Worm (Caenorhabditis elegans) whole organism, L3 larva: ENCODE results near the gene K11H12.11.

Source experiments
- ZK546.5 ChIP-seq: sonication (generic microtip); optimal IDR thresholded peaks from 2 replicates; lab custom pipeline; 2017; ENCODE audit warnings: missing biosample characterization, missing genetic modification characterization
- ama-1 ChIP-seq: fragments of 150-350 bp; optimal IDR thresholded peaks from 2 replicates; lab custom pipeline; 2018
- ceh-16 ChIP-seq: sonication (generic microtip); optimal IDR thresholded peaks from 2 replicates; lab custom pipeline; 2017; ENCODE audit warnings: missing biosample characterization, missing genetic modification characterization
- ceh-28 ChIP-seq: fragments of 150-350 bp; optimal IDR thresholded peaks from 2 replicates; lab custom pipeline; 2014; ENCODE audit warnings: missing biosample characterization, missing genetic modification reagents, missing genetic modification characterization
- ceh-9 ChIP-seq: sonication (generic microtip); optimal IDR thresholded peaks from 2 replicates; lab custom pipeline; 2018; ENCODE audit warnings: missing biosample characterization, missing genetic modification characterization
- daf-12 ChIP-seq: fragments of 150-350 bp; optimal IDR thresholded peaks from 2 replicates; lab custom pipeline; 2014; ENCODE audit warnings: missing biosample characterization, missing genetic modification reagents, missing genetic modification characterization
- elt-2 ChIP-seq: sonication (generic microtip); optimal IDR thresholded peaks from 2 replicates; lab custom pipeline; 2016; ENCODE audit warnings: missing genetic modification reagents, mild to moderate bottlenecking, missing genetic modification characterization, missing compliant biosample characterization
- eor-1 ChIP-seq, 2 experiments: fragments of 150-350 bp; optimal IDR thresholded peaks; 2 replicates each; lab custom pipeline; 2014 to 2018; ENCODE audit warnings: missing biosample characterization in 2 of 2, missing genetic modification characterization in 2 of 2
- fkh-10 ChIP-seq: sonication (generic microtip); optimal IDR thresholded peaks from 2 replicates; lab custom pipeline; 2017; ENCODE audit warnings: missing biosample characterization, missing genetic modification reagents, missing genetic modification characterization
- fkh-2 ChIP-seq: fragments of 150-350 bp; optimal IDR thresholded peaks from 2 replicates; lab custom pipeline; 2014; ENCODE audit warnings: missing biosample characterization, missing genetic modification reagents, missing genetic modification characterization
- fos-1 ChIP-seq: fragments of 150-350 bp; optimal IDR thresholded peaks from 2 replicates; lab custom pipeline; 2014; ENCODE audit warnings: missing biosample characterization, missing genetic modification characterization
- hmg-11 ChIP-seq: sonication (generic microtip); optimal IDR thresholded peaks from 2 replicates; lab custom pipeline; 2016; ENCODE audit warnings: missing genetic modification characterization, missing compliant biosample characterization
- lin-15B ChIP-seq: fragments of 150-350 bp; optimal IDR thresholded peaks from 2 replicates; lab custom pipeline; 2014; ENCODE audit warnings: missing biosample characterization, missing genetic modification characterization
- lin-39 ChIP-seq: fragments of 150-350 bp; optimal IDR thresholded peaks from 2 replicates; lab custom pipeline; 2018; ENCODE audit warnings: missing biosample characterization, missing genetic modification reagents, missing genetic modification characterization
- lsy-12 ChIP-seq: sonication (generic microtip); optimal IDR thresholded peaks from 2 replicates; lab custom pipeline; 2016; ENCODE audit warnings: mild to moderate bottlenecking, missing genetic modification characterization, missing compliant biosample characterization
- mdl-1 ChIP-seq: fragments of 150-350 bp; optimal IDR thresholded peaks from 2 replicates; lab custom pipeline; 2014; ENCODE audit warnings: missing biosample characterization, missing genetic modification characterization
- mml-1 ChIP-seq: fragments of 150-350 bp; sonication (generic microtip); optimal IDR thresholded peaks from 3 replicates; lab custom pipeline; 2014; ENCODE audit warnings: missing biosample characterization, missing genetic modification characterization
- nfya-1 ChIP-seq: sonication (generic microtip); optimal IDR thresholded peaks from 2 replicates; lab custom pipeline; 2017; ENCODE audit warnings: missing genetic modification characterization, mild to moderate bottlenecking, missing compliant biosample characterization, antibody characterized with exemption, moderate library complexity; ENCODE audit not compliant: insufficient read depth
- nhr-23 ChIP-seq: fragments of 150-350 bp; optimal IDR thresholded peaks from 2 replicates; lab custom pipeline; 2014; ENCODE audit warnings: missing biosample characterization, missing genetic modification reagents, missing genetic modification characterization
- nhr-237 ChIP-seq: fragments of 150-350 bp; optimal IDR thresholded peaks from 2 replicates; lab custom pipeline; 2014; ENCODE audit warnings: missing biosample characterization, missing genetic modification characterization
- nhr-25 ChIP-seq: sonication (generic microtip); optimal IDR thresholded peaks from 2 replicates; lab custom pipeline; 2017; ENCODE audit warnings: missing biosample characterization, missing genetic modification characterization
- nhr-43 ChIP-seq: sonication (generic microtip); optimal IDR thresholded peaks from 2 replicates; lab custom pipeline; 2016; ENCODE audit warnings: mild to moderate bottlenecking, missing genetic modification characterization, missing compliant biosample characterization; ENCODE audit not compliant: poor library complexity, severe bottlenecking
- nhr-67 ChIP-seq: fragments of 150-350 bp; optimal IDR thresholded peaks from 2 replicates; lab custom pipeline; 2014; ENCODE audit warnings: missing biosample characterization, missing genetic modification characterization
- nhr-76 ChIP-seq: fragments of 150-350 bp; sonication (generic microtip); optimal IDR thresholded peaks from 5 replicates; lab custom pipeline; 2014; ENCODE audit warnings: missing biosample characterization, missing genetic modification characterization
- nhr-77 ChIP-seq: fragments of 150-350 bp; optimal IDR thresholded peaks from 2 replicates; lab custom pipeline; 2014; ENCODE audit warnings: missing biosample characterization, missing genetic modification characterization
- pha-4 ChIP-seq: fragments of 150-350 bp; optimal IDR thresholded peaks from 2 replicates; lab custom pipeline; 2014; ENCODE audit warnings: missing biosample characterization, missing genetic modification reagents, missing genetic modification characterization
- pqm-1 ChIP-seq: fragments of 150-350 bp; optimal IDR thresholded peaks from 2 replicates; lab custom pipeline; 2017; ENCODE audit warnings: missing biosample characterization, missing genetic modification characterization, inconsistent platforms
- snpc-4 ChIP-seq: fragments of 150-350 bp; optimal IDR thresholded peaks from 2 replicates; lab custom pipeline; 2014; ENCODE audit warnings: missing biosample characterization, missing genetic modification characterization
- tbx-2 ChIP-seq: sonication (generic microtip); optimal IDR thresholded peaks from 2 replicates; lab custom pipeline; 2016; ENCODE audit warnings: mild to moderate bottlenecking, missing genetic modification characterization, missing compliant biosample characterization
- unc-39 ChIP-seq: sonication (generic microtip); optimal IDR thresholded peaks from 4 replicates; lab custom pipeline; 2017; ENCODE audit warnings: missing biosample characterization, missing genetic modification characterization
- unc-62 ChIP-seq: fragments of 150-350 bp; sonication (generic microtip); optimal IDR thresholded peaks from 4 replicates; lab custom pipeline; 2014; ENCODE audit warnings: missing biosample characterization, missing genetic modification reagents, missing genetic modification characterization
- ztf-11 ChIP-seq: fragments of 150-350 bp; optimal IDR thresholded peaks from 2 replicates; lab custom pipeline; 2014; ENCODE audit warnings: missing biosample characterization, missing genetic modification characterization

The K11H12.11 gene

DNA sequence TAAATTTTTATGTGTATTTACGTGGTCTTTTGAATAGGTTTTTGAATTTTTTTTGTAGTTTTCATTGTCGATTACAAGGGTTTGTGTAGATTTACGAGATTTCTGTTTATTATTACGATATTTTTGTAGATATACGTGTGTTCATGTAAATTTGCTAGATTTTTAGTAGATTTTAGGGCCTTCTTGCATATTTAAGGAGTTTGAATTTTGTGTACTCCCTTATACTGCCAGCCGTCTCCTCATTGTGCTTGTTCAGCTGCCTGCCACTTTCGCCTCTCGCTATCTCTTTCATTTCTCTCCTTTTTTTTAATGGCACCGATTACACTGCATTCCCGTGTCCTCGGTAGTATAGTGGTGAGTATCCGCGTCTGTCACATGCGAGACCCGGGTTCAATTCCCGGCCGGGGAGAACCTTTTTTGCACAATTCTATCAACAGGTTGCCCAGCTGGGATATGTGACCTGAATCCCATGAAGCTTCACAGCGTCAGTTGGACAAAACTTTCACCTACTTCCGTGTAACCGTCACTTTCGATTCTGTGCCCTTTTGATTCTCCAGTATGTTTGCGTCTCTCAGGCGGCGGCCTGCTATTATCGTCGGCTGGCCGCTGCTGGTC, 12.5 kb upstream of the K11H12.11 start (continued):
- TF ChIP-seq mml-1 = no peak
- no peak for TF ChIP-seq lin-39

DNA sequence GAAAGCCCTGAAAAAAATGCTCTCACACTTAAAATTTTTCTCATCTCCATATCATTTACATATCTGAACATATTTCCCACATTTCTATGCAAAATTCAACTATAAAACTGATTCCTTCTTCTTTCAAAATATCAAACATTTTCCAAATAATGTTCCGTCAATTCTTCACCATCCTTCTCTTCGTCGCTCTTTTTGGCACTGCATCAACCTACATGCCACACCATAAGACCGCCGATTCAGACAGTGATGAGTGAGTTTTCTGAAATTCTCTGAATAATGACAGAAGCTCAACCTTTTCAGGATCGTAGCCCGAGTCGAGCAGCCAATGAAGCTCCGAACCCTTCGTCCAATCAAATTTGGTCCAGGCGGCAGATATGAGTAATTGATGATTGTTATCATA, 5.9 kb upstream of the K11H12.11 start, which contains the start of gene K11H12.5:
Gene K11H12.5 (plus strand): TSS at position 301 of the 400 bp plus-strand sequence.
- TF ChIP-seq ZK546.5 (tag; lab: Kevin White, UChicago) = no peak
- TF ChIP-seq ceh-16 = no peak
- no peak for TF ChIP-seq snpc-4 (tag; lab: Kevin White, UChicago)
- no peak for TF ChIP-seq elt-2 (tag; lab: Kevin White, UChicago)
- TF ChIP-seq fkh-2 (tag; lab: Kevin White, UChicago) = no peak
- no peak for TF ChIP-seq hmg-11 (tag; lab: Kevin White, UChicago)
- TF ChIP-seq, all 47 proteins: peak for 0

DNA sequence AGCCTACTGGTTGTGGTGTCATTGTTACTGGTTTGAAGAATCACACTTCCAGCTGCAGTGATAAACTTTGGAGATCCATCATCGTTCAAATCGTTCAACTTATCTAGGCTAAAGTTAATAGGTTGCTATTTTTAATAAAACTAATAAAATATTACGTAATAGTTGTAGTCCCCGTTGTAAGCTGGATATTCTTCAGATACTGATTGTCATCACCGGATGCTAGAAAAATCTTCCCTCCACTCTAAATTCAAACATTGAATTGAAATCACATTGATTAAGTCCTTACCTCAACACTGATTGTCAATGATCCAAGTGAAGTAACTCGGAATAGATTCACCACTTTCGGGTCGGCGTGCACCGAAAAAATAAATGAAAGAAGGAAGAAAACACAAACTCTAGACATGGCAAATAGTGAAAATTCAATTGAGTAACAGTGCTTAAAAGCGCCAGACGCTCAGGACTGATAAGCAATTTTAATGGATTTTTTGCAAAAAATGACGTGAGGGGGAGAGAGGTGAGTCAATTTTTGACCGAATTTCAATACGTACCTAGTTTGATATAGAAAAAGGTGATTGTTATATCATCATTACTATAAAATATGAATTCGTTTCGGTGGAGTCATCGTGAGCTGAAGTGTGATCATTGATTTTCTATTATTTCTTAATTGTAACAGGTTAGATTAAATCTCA, 5.3 kb upstream of the K11H12.11 start, which contains the start of the genes K11H12.4 and K11H12.10:
Gene K11H12.4 (minus strand): TSS at position 413 of the 689 bp plus-strand sequence.
Gene K11H12.10 (plus strand): TSS at position 605 of the 689 bp plus-strand sequence.
- TF ChIP-seq elt-2 (tag; lab: Kevin White, UChicago) (peak; percentile 46), pqm-1 (peak; percentile 83), unc-39 (tag; lab: Kevin White, UChicago) (no peak)

DNA sequence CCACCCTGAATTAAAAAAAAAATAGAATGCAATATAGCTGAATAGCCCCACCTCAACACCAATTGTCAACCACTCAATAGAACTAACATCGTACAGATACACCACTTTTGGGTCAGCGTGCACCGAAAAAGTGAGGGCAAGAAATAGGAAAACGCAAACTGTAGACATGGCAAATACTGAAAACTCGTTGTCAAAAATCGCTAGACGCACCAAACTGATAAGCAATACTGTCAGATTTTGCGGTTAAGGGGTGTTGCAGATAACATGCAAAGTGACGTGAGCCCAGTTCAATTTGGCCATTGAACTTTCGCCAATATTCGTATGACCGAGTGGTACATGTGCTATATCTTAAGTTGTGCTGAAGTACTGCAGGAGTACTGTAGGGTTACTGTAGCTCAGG, 3.0 kb upstream of the K11H12.11 start, which contains the start of gene K11H12.3:
Gene K11H12.3 (minus strand): TSS at position 168 of the 400 bp plus-strand sequence.
- TF ChIP-seq elt-2 (tag; lab: Kevin White, UChicago) = peak; percentile 47
- TF ChIP-seq unc-62 (GFP tag; lab: Kevin White, UChicago) = no peak
- no peak for TF ChIP-seq mml-1
- no peak for TF ChIP-seq tbx-2 (tag; lab: Kevin White, UChicago)
- TF ChIP-seq nhr-25 (tag; lab: Kevin White, UChicago) = no peak
- TF ChIP-seq nhr-23 (tag; lab: Kevin White, UChicago) = no peak
- no peak for TF ChIP-seq nfya-1 (tag; lab: Kevin White, UChicago)
- no peak for TF ChIP-seq nhr-43 (tag; lab: Kevin White, UChicago)
- TF ChIP-seq ceh-28 (tag; lab: Kevin White, UChicago) = no peak
- TF ChIP-seq mdl-1 (tag; lab: Kevin White, UChicago) = no peak
- TF ChIP-seq lsy-12 (tag; lab: Kevin White, UChicago) = no peak
- TF ChIP-seq snpc-4 (tag; lab: Kevin White, UChicago) = no peak
- peak; percentile 26 for TF ChIP-seq pqm-1
- no peak for TF ChIP-seq nhr-237

DNA sequence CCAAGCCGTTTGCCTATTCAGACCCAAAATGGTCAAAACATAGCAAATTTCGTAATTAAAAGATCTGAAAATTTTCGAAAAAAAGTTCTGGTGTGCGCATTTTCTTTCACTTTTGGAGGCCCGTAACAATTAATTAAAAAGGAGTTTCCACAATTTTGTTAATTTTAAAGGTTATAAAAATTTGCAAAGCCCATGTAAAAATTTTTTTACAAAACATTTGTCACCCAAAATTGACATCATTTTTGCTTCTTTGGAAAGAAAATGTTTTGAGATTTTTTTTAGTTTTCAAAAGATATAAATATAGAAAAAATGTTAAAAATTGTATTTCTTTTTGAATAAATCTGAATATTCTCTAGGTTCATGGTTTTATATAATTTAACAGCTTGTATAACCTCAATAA, 3.4 kb downstream of the K11H12.11 start, which contains the start of gene K11H12.6:
Gene K11H12.6 (plus strand): TSS at position 301 of the 400 bp plus-strand sequence.
- TF ChIP-seq fkh-10 = no peak
- no peak for TF ChIP-seq fkh-2 (tag; lab: Kevin White, UChicago)
- TF ChIP-seq pqm-1 = no peak
- TF ChIP-seq unc-39 (tag; lab: Kevin White, UChicago) = no peak
- no peak for TF ChIP-seq unc-62 (GFP tag; lab: Kevin White, UChicago)
- no peak for TF ChIP-seq nhr-77 (tag; lab: Kevin White, UChicago)
- no peak for TF ChIP-seq lin-15B (tag; lab: Kevin White, UChicago)
- no peak for TF ChIP-seq ama-1
- no peak for TF ChIP-seq eor-1 (tag; optimal IDR thresholded peaks at IDR 0.05; lab: Kevin White, UChicago)
- no peak for TF ChIP-seq daf-12 (tag; lab: Kevin White, UChicago)
- TF ChIP-seq nhr-43 (tag; lab: Kevin White, UChicago) = no peak
- TF ChIP-seq ztf-11 (tag; lab: Kevin White, UChicago) = no peak
- no peak for TF ChIP-seq ceh-9 (tag; lab: Kevin White, UChicago)
- TF ChIP-seq fos-1 (tag; lab: Kevin White, UChicago) = no peak
- TF ChIP-seq nhr-25 (tag; lab: Kevin White, UChicago) = no peak

DNA sequence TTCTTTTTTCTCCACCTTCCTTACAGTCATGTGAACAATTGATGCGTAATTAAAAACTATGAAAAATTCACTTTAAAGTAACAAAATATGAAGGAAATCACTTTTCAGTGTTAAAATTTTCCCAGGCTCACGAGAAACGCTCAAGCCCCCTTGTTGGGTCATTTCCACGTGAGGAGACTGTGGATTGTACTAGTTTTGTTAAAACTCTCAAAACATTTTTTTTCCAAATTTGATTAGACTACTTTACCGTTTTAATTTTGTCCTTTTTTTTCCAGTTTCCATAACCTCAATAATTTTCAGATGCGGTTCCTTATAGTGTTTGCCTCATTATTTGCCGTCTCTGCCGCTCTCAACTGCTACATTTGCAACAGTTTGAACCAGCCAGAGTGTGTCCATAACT, 5.1 kb downstream of the K11H12.11 start, which contains the start of gene K11H12.7:
Gene K11H12.7 (plus strand): TSS at position 301 of the 400 bp plus-strand sequence.
- TF ChIP-seq nhr-43 (tag; lab: Kevin White, UChicago) (no peak), pha-4 (no peak), nhr-76 (no peak), pqm-1 (no peak), lin-15B (tag; lab: Kevin White, UChicago) (no peak), nhr-77 (tag; lab: Kevin White, UChicago) (no peak), nhr-67 (tag; lab: Kevin White, UChicago) (no peak), nfya-1 (tag; lab: Kevin White, UChicago) (no peak), ceh-16 (no peak), mdl-1 (tag; lab: Kevin White, UChicago) (no peak), nhr-23 (tag; lab: Kevin White, UChicago) (no peak), nhr-25 (tag; lab: Kevin White, UChicago) (no peak)
